Worm (Caenorhabditis elegans) whole organism, mixed stage, embryonic: ENCODE data around the gene gldi-9.
A peak's percentile ranks its signal among the peaks of the same experiment; 100 is the strongest.

Experiments
- M03D4.4 ChIP-seq: sonication (generic microtip); optimal IDR thresholded peaks from 2 replicates; lab custom pipeline; 2017; ENCODE audit warnings: mild to moderate bottlenecking, missing genetic modification characterization, missing compliant biosample characterization
- blmp-1 ChIP-seq: fragments of 150-350 bp; optimal IDR thresholded peaks from 2 replicates; lab custom pipeline; 2014; ENCODE audit warnings: missing biosample characterization, missing genetic modification characterization
- ceh-39 ChIP-seq: fragments of 150-350 bp; optimal IDR thresholded peaks from 2 replicates; lab custom pipeline; 2014; ENCODE audit warnings: missing biosample characterization, missing genetic modification characterization
- ceh-43 ChIP-seq: fragments of 200-800 bp; sonication (Bioruptor generic); optimal IDR thresholded peaks from 2 replicates; lab custom pipeline; 2018; ENCODE audit warnings: mild to moderate bottlenecking, missing genetic modification characterization, moderate library complexity, missing compliant biosample characterization
- ces-1 ChIP-seq: fragments of 150-350 bp; optimal IDR thresholded peaks from 2 replicates; lab custom pipeline; 2014; ENCODE audit warnings: missing biosample characterization, missing genetic modification reagents, missing genetic modification characterization
- cnd-1 ChIP-seq: fragments of 200-800 bp; sonication (Bioruptor generic); optimal IDR thresholded peaks from 2 replicates; lab custom pipeline; 2018; ENCODE audit warnings: mild to moderate bottlenecking, missing genetic modification characterization, missing compliant biosample characterization
- drap-1 ChIP-seq: fragments of 200-800 bp; sonication (Bioruptor generic); optimal IDR thresholded peaks from 3 replicates; lab custom pipeline; 2018; ENCODE audit warnings: mild to moderate bottlenecking, missing genetic modification characterization, missing compliant biosample characterization
- elt-1 ChIP-seq: sonication (generic microtip); optimal IDR thresholded peaks from 2 replicates; lab custom pipeline; 2017; ENCODE audit warnings: missing genetic modification characterization, mild to moderate bottlenecking, missing compliant biosample characterization, antibody characterized with exemption, moderate library complexity, borderline replicate concordance; ENCODE audit not compliant: insufficient read depth
- elt-3 ChIP-seq: fragments of 150-350 bp; optimal IDR thresholded peaks from 2 replicates; lab custom pipeline; 2014; ENCODE audit warnings: missing biosample characterization, missing genetic modification characterization
- flh-1 ChIP-seq: fragments of 200-800 bp; sonication (Bioruptor generic); optimal IDR thresholded peaks from 2 replicates; lab custom pipeline; 2018; ENCODE audit warnings: mild to moderate bottlenecking, missing genetic modification characterization, moderate library complexity, missing compliant biosample characterization
- ham-2 ChIP-seq: fragments of 200-800 bp; sonication (Bioruptor generic); optimal IDR thresholded peaks from 2 replicates; lab custom pipeline; 2018; ENCODE audit warnings: mild to moderate bottlenecking, missing genetic modification characterization, missing compliant biosample characterization
- hlh-1 ChIP-seq: fragments of 150-350 bp; optimal IDR thresholded peaks from 2 replicates; lab custom pipeline; 2014; ENCODE audit warnings: missing biosample characterization, missing genetic modification reagents, missing genetic modification characterization
- lin-13 ChIP-seq: fragments of 150-350 bp; optimal IDR thresholded peaks from 2 replicates; lab custom pipeline; 2014; ENCODE audit warnings: missing biosample characterization, missing genetic modification characterization
- lin-32 ChIP-seq: fragments of 200-800 bp; sonication (Bioruptor generic); optimal IDR thresholded peaks from 2 replicates; lab custom pipeline; 2018; ENCODE audit warnings: mild to moderate bottlenecking, missing genetic modification characterization, missing compliant biosample characterization
- lsy-2 ChIP-seq: fragments of 150-350 bp; optimal IDR thresholded peaks from 2 replicates; lab custom pipeline; 2014; ENCODE audit warnings: missing biosample characterization, missing genetic modification characterization
- mab-5 ChIP-seq: fragments of 150-350 bp; optimal IDR thresholded peaks from 2 replicates; lab custom pipeline; 2014; ENCODE audit warnings: missing biosample characterization, missing genetic modification characterization
- mep-1 ChIP-seq: fragments of 150-350 bp; optimal IDR thresholded peaks from 2 replicates; lab custom pipeline; 2017; ENCODE audit warnings: missing biosample characterization, missing genetic modification reagents, missing genetic modification characterization, inconsistent platforms
- mls-2 ChIP-seq: sonication (generic microtip); optimal IDR thresholded peaks from 2 replicates; lab custom pipeline; 2016; ENCODE audit warnings: mild to moderate bottlenecking, missing genetic modification characterization, moderate library complexity, missing compliant biosample characterization
- nhr-12 ChIP-seq: fragments of 150-350 bp; optimal IDR thresholded peaks from 2 replicates; lab custom pipeline; 2014; ENCODE audit warnings: missing biosample characterization, missing genetic modification characterization
- nhr-2 ChIP-seq: fragments of 150-350 bp; optimal IDR thresholded peaks from 2 replicates; lab custom pipeline; 2014; ENCODE audit warnings: missing biosample characterization, missing genetic modification characterization
- nhr-237 ChIP-seq: fragments of 150-350 bp; optimal IDR thresholded peaks from 2 replicates; lab custom pipeline; 2014; ENCODE audit warnings: missing biosample characterization, missing genetic modification characterization
- nhr-28 ChIP-seq: fragments of 150-350 bp; optimal IDR thresholded peaks from 2 replicates; lab custom pipeline; 2014; ENCODE audit warnings: missing biosample characterization, missing genetic modification characterization
- nhr-76 ChIP-seq: sonication (generic microtip); optimal IDR thresholded peaks from 2 replicates; lab custom pipeline; 2017; ENCODE audit warnings: missing biosample characterization, missing genetic modification characterization
- pha-4 ChIP-seq: fragments of 150-350 bp; optimal IDR thresholded peaks from 2 replicates; lab custom pipeline; 2018; ENCODE audit warnings: missing biosample characterization, missing genetic modification reagents, missing genetic modification characterization
- sem-2 ChIP-seq: fragments of 200-800 bp; sonication (Bioruptor generic); optimal IDR thresholded peaks from 2 replicates; lab custom pipeline; 2018; ENCODE audit warnings: mild to moderate bottlenecking, missing genetic modification characterization, missing compliant biosample characterization
- snpc-4 ChIP-seq: fragments of 150-350 bp; optimal IDR thresholded peaks from 2 replicates; lab custom pipeline; 2014; ENCODE audit warnings: missing biosample characterization, missing genetic modification characterization
- sptf-1 ChIP-seq: sonication (generic microtip); optimal IDR thresholded peaks from 2 replicates; lab custom pipeline; 2017; ENCODE audit warnings: mild to moderate bottlenecking, missing genetic modification characterization, moderate library complexity, missing compliant biosample characterization
- tbx-8 ChIP-seq: fragments of 200-800 bp; sonication (Bioruptor generic); optimal IDR thresholded peaks from 2 replicates; lab custom pipeline; 2018; ENCODE audit warnings: mild to moderate bottlenecking, missing genetic modification characterization, moderate library complexity, missing compliant biosample characterization
- unc-120 ChIP-seq: sonication (generic microtip); optimal IDR thresholded peaks from 2 replicates; lab custom pipeline; 2017; ENCODE audit warnings: missing genetic modification characterization, missing compliant biosample characterization; ENCODE audit not compliant: poor library complexity, severe bottlenecking
- unc-39 ChIP-seq: fragments of 150-350 bp; optimal IDR thresholded peaks from 2 replicates; lab custom pipeline; 2014; ENCODE audit warnings: missing biosample characterization, missing genetic modification characterization
- zip-8 ChIP-seq: fragments of 150-350 bp; optimal IDR thresholded peaks from 2 replicates; lab custom pipeline; 2014; ENCODE audit warnings: missing biosample characterization, missing genetic modification characterization
- ztf-11 ChIP-seq: fragments of 150-350 bp; optimal IDR thresholded peaks from 2 replicates; lab custom pipeline; 2014; ENCODE audit warnings: missing biosample characterization, missing genetic modification characterization

gldi-9 gene

DNA sequence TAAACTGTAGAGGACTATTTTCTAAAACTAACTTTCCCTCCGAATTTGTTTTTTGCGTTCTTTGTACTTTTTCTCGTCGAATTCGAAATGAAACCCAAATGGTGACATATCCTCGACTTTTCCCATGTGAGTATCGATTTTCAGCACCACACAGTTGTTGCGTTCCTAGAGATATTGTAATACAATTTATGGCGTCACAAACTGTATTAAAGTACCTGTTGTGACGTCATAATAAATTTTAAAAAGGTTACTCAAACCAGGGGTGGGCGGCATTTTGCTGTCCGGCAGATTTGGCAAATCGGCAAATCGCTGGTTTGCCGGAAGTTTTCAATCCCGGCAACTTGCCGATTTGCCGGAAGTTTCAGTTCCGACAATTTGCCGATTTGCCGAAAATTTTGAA, 44.6 kb upstream of the gldi-9 start:
- peak; percentile 93 for TF ChIP-seq zip-8 (tag; lab: Kevin White, UChicago)
- no peak for TF ChIP-seq sem-2 (GFP tag; lab: Kevin White, UChicago)
- TF ChIP-seq mep-1 = no peak
- TF ChIP-seq mab-5 = no peak
- TF ChIP-seq snpc-4 (tag; lab: Kevin White, UChicago) = no peak
- no peak for TF ChIP-seq elt-3 (tag; lab: Kevin White, UChicago)
- no peak for TF ChIP-seq blmp-1 (tag; lab: Kevin White, UChicago)

DNA sequence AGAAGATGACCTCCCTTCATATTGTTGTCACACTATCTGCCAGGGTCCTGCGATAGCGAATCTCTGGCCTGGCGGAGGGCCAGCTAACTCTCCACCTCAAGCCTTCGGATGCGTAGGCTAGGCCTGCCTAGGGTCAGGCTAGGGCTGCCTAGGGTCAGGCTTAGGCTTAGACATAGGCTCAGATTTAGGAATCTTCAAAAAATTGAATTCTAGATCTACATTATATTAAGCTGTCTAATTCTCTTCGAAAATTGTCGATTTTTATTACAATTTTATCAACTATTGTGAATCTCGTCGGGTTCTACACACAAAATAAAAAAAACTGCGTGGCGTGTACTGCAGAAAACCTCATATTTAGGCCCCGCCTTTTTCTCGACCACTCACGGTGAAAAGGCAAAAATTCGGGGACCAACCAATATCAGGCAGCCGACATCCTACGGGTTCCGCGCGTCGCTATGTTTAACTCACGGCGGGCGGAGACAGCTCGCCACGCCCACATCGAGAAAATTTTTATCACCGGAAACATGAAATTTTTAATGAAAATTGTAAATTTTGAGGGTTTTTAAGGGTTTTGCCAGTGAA, 39.4 kb upstream of the gldi-9 start:
- TF ChIP-seq ceh-39 = no peak
- no peak for TF ChIP-seq snpc-4 (tag; lab: Kevin White, UChicago)
- no peak for TF ChIP-seq M03D4.4 (tag; lab: Kevin White, UChicago)
- TF ChIP-seq lin-32 (GFP tag; lab: Kevin White, UChicago) = no peak
- TF ChIP-seq flh-1 (GFP tag; lab: Kevin White, UChicago) = no peak
- no peak for TF ChIP-seq sem-2 (GFP tag; lab: Kevin White, UChicago)
- TF ChIP-seq nhr-28 (tag; lab: Kevin White, UChicago) = no peak

DNA sequence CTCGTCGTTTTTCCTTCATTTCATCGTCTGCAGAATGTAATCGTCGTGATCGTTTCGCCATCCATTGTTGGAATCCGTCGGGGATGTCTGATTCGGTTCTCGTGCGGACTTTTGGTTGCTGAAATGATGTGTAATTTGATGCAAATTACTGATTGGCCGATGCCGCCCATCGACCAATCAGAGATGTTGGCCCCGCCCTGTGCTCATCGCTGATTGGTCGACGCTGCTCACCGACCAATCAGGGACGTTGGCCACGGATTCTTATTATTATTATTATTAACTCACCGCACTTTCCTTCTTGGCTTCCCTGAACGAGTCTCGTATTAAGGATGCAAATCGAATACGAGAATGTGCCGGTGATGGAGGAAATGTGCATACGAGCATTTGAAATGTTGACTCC, 37.9 kb upstream of the gldi-9 start:
- no peak for TF ChIP-seq nhr-237 (tag; lab: Kevin White, UChicago)
- TF ChIP-seq mls-2 (tag; lab: Kevin White, UChicago) = no peak
- no peak for TF ChIP-seq nhr-76 (tag; lab: Kevin White, UChicago)
- no peak for TF ChIP-seq mab-5
- no peak for TF ChIP-seq ham-2 (GFP tag; lab: Kevin White, UChicago)
- no peak for TF ChIP-seq hlh-1
- TF ChIP-seq ceh-39 = no peak
- no peak for TF ChIP-seq nhr-28 (tag; lab: Kevin White, UChicago)
- TF ChIP-seq nhr-12 (tag; lab: Kevin White, UChicago) = no peak

DNA sequence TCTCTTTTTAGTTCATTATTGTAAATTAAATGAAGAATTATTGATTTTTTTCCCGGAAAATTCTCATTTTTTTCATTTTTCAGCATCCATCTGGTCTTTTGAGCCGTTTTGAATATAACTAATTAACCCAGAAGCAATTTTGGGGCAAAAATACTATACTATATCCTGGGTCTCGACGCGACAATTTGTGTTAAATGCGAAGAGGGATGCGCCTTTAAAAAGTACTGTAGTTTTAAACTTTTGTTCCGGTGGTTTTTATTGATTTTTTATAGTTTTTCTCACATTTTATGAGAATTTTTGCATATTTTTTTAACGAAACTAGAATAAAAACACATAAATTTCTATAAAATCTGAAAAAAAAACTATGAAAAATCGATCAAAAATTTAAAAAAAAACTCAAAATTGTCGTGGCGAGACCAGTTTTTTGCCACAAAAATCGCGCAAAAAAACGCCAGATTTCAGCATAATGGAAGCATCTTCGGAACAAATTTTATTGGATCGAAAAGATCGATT, 31.9 kb upstream of the gldi-9 start, which contains the start of gene tbcc-1:
TSS of gene tbcc-1 (plus strand) at position 463 of the 513 bp plus-strand sequence.
- TF ChIP-seq unc-120 (tag; lab: Kevin White, UChicago) (no peak), elt-1 (no peak), mep-1 (no peak), mab-5 (no peak), drap-1 (no peak), sem-2 (GFP tag; lab: Kevin White, UChicago) (no peak), lin-13 (tag; lab: Kevin White, UChicago) (no peak), tbx-8 (GFP tag; lab: Kevin White, UChicago) (no peak), unc-39 (no peak), ztf-11 (tag; lab: Kevin White, UChicago) (no peak), ham-2 (GFP tag; lab: Kevin White, UChicago) (no peak), blmp-1 (tag; lab: Kevin White, UChicago) (no peak), mls-2 (tag; lab: Kevin White, UChicago) (no peak), snpc-4 (tag; lab: Kevin White, UChicago) (no peak), elt-3 (tag; lab: Kevin White, UChicago) (no peak), sptf-1 (tag; lab: Kevin White, UChicago) (no peak), ces-1 (GFP tag; lab: Kevin White, UChicago) (no peak), lin-32 (GFP tag; lab: Kevin White, UChicago) (no peak), lsy-2 (no peak), pha-4 (tag; lab: Kevin White, UChicago) (no peak)

DNA sequence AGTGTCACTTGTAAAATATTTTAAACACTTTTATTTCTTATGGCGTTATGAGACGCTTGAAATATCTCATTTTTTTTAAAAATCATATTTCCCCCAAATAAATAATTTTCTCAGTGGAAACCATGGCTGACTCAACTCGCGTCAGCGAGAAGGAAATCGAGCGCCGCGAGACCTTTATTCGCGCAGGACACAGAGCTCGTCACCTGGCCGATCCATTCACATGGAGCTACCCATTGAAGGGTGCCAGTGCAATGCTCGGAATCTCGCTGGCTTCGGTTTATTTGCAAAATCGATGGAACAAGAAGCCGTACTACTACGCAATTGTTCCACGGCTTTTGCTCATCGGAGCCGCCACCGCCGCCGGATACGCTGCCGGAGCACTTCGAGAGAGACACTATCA, 30.6 kb upstream of the gldi-9 start, which contains the start of gene nduc-2:
TSS of gene nduc-2 (plus strand) at position 113 of the 400 bp plus-strand sequence.
- TF ChIP-seq cnd-1 (tag; lab: Kevin White, UChicago) = no peak
- no peak for TF ChIP-seq nhr-2 (tag; lab: Kevin White, UChicago)
- TF ChIP-seq zip-8 (tag; lab: Kevin White, UChicago) = no peak
- TF ChIP-seq snpc-4 (tag; lab: Kevin White, UChicago) = no peak
- no peak for TF ChIP-seq elt-1
- TF ChIP-seq ztf-11 (tag; lab: Kevin White, UChicago) = no peak
- TF ChIP-seq ham-2 (GFP tag; lab: Kevin White, UChicago) = no peak
- no peak for TF ChIP-seq tbx-8 (GFP tag; lab: Kevin White, UChicago)
- TF ChIP-seq ceh-43 = no peak
- TF ChIP-seq mls-2 (tag; lab: Kevin White, UChicago) = no peak
- no peak for TF ChIP-seq M03D4.4 (tag; lab: Kevin White, UChicago)
- TF ChIP-seq lsy-2 = no peak
